Worm (Caenorhabditis elegans): ENCODE data around the gene nstp-1.

- TF ChIP-seq K11D2.4 (GFP tag; IDR thresholded peaks at IDR 0.05), result no peak
- TF ChIP-seq Y56A3A.18 (GFP tag; IDR thresholded peaks at IDR 0.05), result no peak
- TF ChIP-seq ZK185.1 (tag; optimal IDR thresholded peaks at IDR 0.05; ENCODE audit: poor library complexity, severe bottlenecking), result no peak
- TF ChIP-seq unc-130 (GFP tag; optimal IDR thresholded peaks at IDR 0.05), result no peak
- TF ChIP-seq nfya-1 (tag; optimal IDR thresholded peaks at IDR 0.05; ENCODE audit: borderline replicate concordance, insufficient read depth), result no peak
- no peak for TF ChIP-seq F33H1.4 (GFP tag; IDR thresholded peaks at IDR 0.05)
- no peak for TF ChIP-seq ceh-91 (GFP tag; IDR thresholded peaks at IDR 0.05)
Observed at ce11 chrIV:9007947-9008346, 23.3 kb downstream of the nstp-1 start.

Measured in whole organism, young adult.